Worm (Caenorhabditis elegans) whole organism, young adult: ENCODE results near the gene F28F8.9.

Experiments
- ceh-91 ChIP-seq: fragments of 200-800 bp; sonication (Bioruptor generic); IDR thresholded peaks from 2 replicates; pipeline ENCODE4 v1.3.6; 2022; ENCODE audit warnings: missing genetic modification reagents, missing genetic modification characterization, missing compliant biosample characterization
- egrh-3 ChIP-seq: fragments of 200-800 bp; sonication (Bioruptor generic); IDR thresholded peaks from 2 replicates; pipeline ENCODE4 v1.3.6; 2022; ENCODE audit warnings: missing genetic modification reagents, missing genetic modification characterization, missing compliant biosample characterization
- nhr-27 ChIP-seq: fragments of 200-800 bp; sonication (Bioruptor generic); optimal IDR thresholded peaks from 2 replicates; lab custom pipeline; 2018; ENCODE audit warnings: mild to moderate bottlenecking, missing genetic modification characterization, moderate library complexity, missing compliant biosample characterization

DNA sequence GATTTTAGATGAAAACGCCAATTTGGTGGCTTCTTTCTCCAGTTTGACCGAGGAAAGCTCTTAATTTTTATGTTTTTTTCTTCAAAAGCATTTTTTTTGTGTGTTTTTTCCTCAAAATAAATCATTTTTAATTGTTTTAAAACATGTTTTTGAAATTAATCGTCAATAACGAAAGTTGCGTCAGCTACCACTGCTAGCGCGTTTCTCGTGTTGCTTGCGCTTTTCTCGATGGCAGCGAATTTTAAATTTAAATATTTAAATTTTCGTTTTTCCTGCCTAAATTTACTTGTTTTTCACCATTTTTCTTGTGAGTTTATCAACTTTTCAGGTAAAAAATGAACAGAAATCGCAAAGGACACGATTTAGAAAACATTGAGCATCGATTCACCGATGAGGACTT lies 40.5 kb downstream of the F28F8.9 start, which contains the start of gene prde-1:
- no peak for TF ChIP-seq egrh-3
- TF ChIP-seq ceh-91, result no peak
- no peak for TF ChIP-seq nhr-27 (tag; lab: Kevin White, UChicago)
